Fruit fly (Drosophila melanogaster): ENCODE data around the gene JMJD7.

JMJD7 gene

dm6 chr3L:13476566-13477452 lies 26.7 kb upstream of the JMJD7 start:
- peak; percentile 89 for TF ChIP-seq CG11695 (GFP tag; IDR thresholded peaks at IDR 0.05)
- TF ChIP-seq fd3F (GFP tag; optimal IDR thresholded peaks at IDR 0.05), result peak; percentile 80
- peak; percentile 83 for TF ChIP-seq ranshi (GFP tag; IDR thresholded peaks at IDR 0.05)
- peak; percentile 95 for TF ChIP-seq CG11504 (tag; optimal IDR thresholded peaks at IDR 0.05)
- peak; percentile 78 for TF ChIP-seq cato (GFP tag; optimal IDR thresholded peaks at IDR 0.05; ENCODE audit: borderline replicate concordance)
- TF ChIP-seq Drgx (GFP tag; IDR thresholded peaks at IDR 0.05), result peak; percentile 95
- TF ChIP-seq gsb (GFP tag; IDR thresholded peaks at IDR 0.05), result peak; percentile 74
- TF ChIP-seq Xbp1 (GFP tag; optimal IDR thresholded peaks at IDR 0.05), result peak; percentile 90
- TF ChIP-seq B-H2 (GFP tag; optimal IDR thresholded peaks at IDR 0.05), result peak; percentile 65
- TF ChIP-seq ara (GFP tag; IDR thresholded peaks at IDR 0.05), result peak; percentile 72
- TF ChIP-seq CG17912 (GFP tag; optimal IDR thresholded peaks at IDR 0.05), result peak; percentile 57
- TF ChIP-seq Abd-B (GFP tag; optimal IDR thresholded peaks at IDR 0.05), result peak; percentile 84
- TF ChIP-seq luna (GFP tag; optimal IDR thresholded peaks at IDR 0.05), result no peak
- TF ChIP-seq grau (tag; optimal IDR thresholded peaks at IDR 0.05), result peak; percentile 93
- TF ChIP-seq CG14965 (GFP tag; optimal IDR thresholded peaks at IDR 0.05; ENCODE audit: borderline replicate concordance), result no peak
- no peak for TF ChIP-seq CG7745 (tag; optimal IDR thresholded peaks at IDR 0.05)
- TF ChIP-seq Ravus (GFP tag; IDR thresholded peaks at IDR 0.05), result peak; percentile 45
- TF ChIP-seq stc (GFP tag; IDR thresholded peaks at IDR 0.05), result peak; percentile 82
- peak; percentile 87 for TF ChIP-seq ewg (GFP tag; optimal IDR thresholded peaks at IDR 0.05)
- TF ChIP-seq Pdp1 (GFP tag; optimal IDR thresholded peaks at IDR 0.05), result peak; percentile 68 to 73
- no peak for TF ChIP-seq NC2α (GFP tag; optimal IDR thresholded peaks at IDR 0.05)
- peak; percentile 93 for TF ChIP-seq CG7839 (tag; optimal IDR thresholded peaks at IDR 0.05)
- TF ChIP-seq Tbp (GFP tag; optimal IDR thresholded peaks at IDR 0.05), result no peak
- TF ChIP-seq CG5180 (GFP tag; optimal IDR thresholded peaks at IDR 0.05), result peak; percentile 85
- peak; percentile 72; the same call in 2 of the 3 replicates for TF ChIP-seq Dbx (GFP tag; IDR thresholded peaks at IDR 0.05)
- peak in 1 of 2 experiments; percentile 93 for TF ChIP-seq Eip74EF (GFP tag; optimal IDR thresholded peaks at IDR 0.05)
- TF ChIP-seq toy (GFP tag; IDR thresholded peaks at IDR 0.05), result peak; percentile 57; the same call in 1 of the 2 replicates
- no peak for TF ChIP-seq stwl (tag; optimal IDR thresholded peaks at IDR 0.05)
- TF ChIP-seq CG33213 (GFP tag; optimal IDR thresholded peaks at IDR 0.05), result peak; percentile 65
- no peak for TF ChIP-seq usp (GFP tag; optimal IDR thresholded peaks at IDR 0.05)
- no peak for TF ChIP-seq CG3163 (GFP tag; optimal IDR thresholded peaks at IDR 0.05)
- peak; percentile 82 for TF ChIP-seq danr (GFP tag; IDR thresholded peaks at IDR 0.05)
- TF ChIP-seq sc (optimal IDR thresholded peaks at IDR 0.05), result no peak
- TF ChIP-seq sc (GFP tag; optimal IDR thresholded peaks at IDR 0.05), result peak; percentile 87
- TF ChIP-seq CG2129 (GFP tag; IDR thresholded peaks at IDR 0.05; ENCODE audit: partially characterized antibody), result 0 out of 2 replicates have a peak, but pooled peaks have one; percentile 21
- peak; percentile 94 for TF ChIP-seq Oli (tag; optimal IDR thresholded peaks at IDR 0.05)
- TF ChIP-seq Hr78 (GFP tag; optimal IDR thresholded peaks at IDR 0.05), result peak in 1 of 2 experiments; percentile 83
- TF ChIP-seq ash1 (GFP tag; optimal IDR thresholded peaks at IDR 0.05), result no peak
- no peak for TF ChIP-seq btn (GFP tag; optimal IDR thresholded peaks at IDR 0.05)
- TF ChIP-seq CG6683 (GFP tag; optimal IDR thresholded peaks at IDR 0.05), result peak; percentile 79
- peak; percentile 44 for TF ChIP-seq CG15073 (GFP tag; optimal IDR thresholded peaks at IDR 0.05)
- peak; percentile 38 for TF ChIP-seq Mes4 (GFP tag; optimal IDR thresholded peaks at IDR 0.05)
- peak; percentile 56; the same call in 1 of the 2 replicates for TF ChIP-seq Gsc (GFP tag; IDR thresholded peaks at IDR 0.05)
- peak; percentile 84 for TF ChIP-seq seq (GFP tag; IDR thresholded peaks at IDR 0.05)
- peak; percentile 88 for TF ChIP-seq Rfx (GFP tag; IDR thresholded peaks at IDR 0.05)
- peak; percentile 51 for TF ChIP-seq vfl (GFP tag; optimal IDR thresholded peaks at IDR 0.05)
- peak; percentile 74 for TF ChIP-seq CG17568 (GFP tag; optimal IDR thresholded peaks at IDR 0.05)
- TF ChIP-seq CG2712 (tag; optimal IDR thresholded peaks at IDR 0.05), result peak; percentile 95

Data from whole organism, embryonic.